Worm (Caenorhabditis elegans) whole organism, L2 larva: ENCODE data around the gene lys-6.

Source experiments
- R02D3.7 ChIP-seq: fragments of 150-350 bp; optimal IDR thresholded peaks from 2 replicates; lab custom pipeline; 2014; ENCODE audit warnings: missing biosample characterization, missing genetic modification characterization
- egl-27 ChIP-seq: sonication (generic microtip); optimal IDR thresholded peaks from 3 replicates; lab custom pipeline; 2017; ENCODE audit warnings: missing biosample characterization, missing genetic modification reagents, missing genetic modification characterization
- elt-1 ChIP-seq: fragments of 150-350 bp; optimal IDR thresholded peaks from 2 replicates; lab custom pipeline; 2014; ENCODE audit warnings: missing biosample characterization, missing genetic modification characterization
- fos-1 ChIP-seq: fragments of 150-350 bp; optimal IDR thresholded peaks from 2 replicates; lab custom pipeline; 2014; ENCODE audit warnings: missing biosample characterization, missing genetic modification characterization
- gmeb-1 ChIP-seq: fragments of 150-350 bp; optimal IDR thresholded peaks from 2 replicates; lab custom pipeline; 2014; ENCODE audit warnings: missing biosample characterization, missing genetic modification characterization
- nhr-11 ChIP-seq: fragments of 150-350 bp; optimal IDR thresholded peaks from 2 replicates; lab custom pipeline; 2014; ENCODE audit warnings: missing biosample characterization, missing genetic modification characterization
- nhr-12 ChIP-seq: fragments of 150-350 bp; optimal IDR thresholded peaks from 2 replicates; lab custom pipeline; 2014; ENCODE audit warnings: missing biosample characterization, missing genetic modification characterization
- nhr-25 ChIP-seq: fragments of 150-350 bp; sonication (generic microtip); optimal IDR thresholded peaks from 3 replicates; lab custom pipeline; 2014; ENCODE audit warnings: missing biosample characterization, missing genetic modification characterization
- nhr-6 ChIP-seq: fragments of 150-350 bp; optimal IDR thresholded peaks from 2 replicates; lab custom pipeline; 2014; ENCODE audit warnings: missing biosample characterization, missing genetic modification characterization
- nhr-77 ChIP-seq: fragments of 150-350 bp; optimal IDR thresholded peaks from 2 replicates; lab custom pipeline; 2014; ENCODE audit warnings: missing biosample characterization, missing genetic modification characterization
- unc-55 ChIP-seq: fragments of 150-350 bp; sonication (generic microtip); optimal IDR thresholded peaks from 3 replicates; lab custom pipeline; 2014; ENCODE audit warnings: missing biosample characterization, missing genetic modification reagents, missing genetic modification characterization
- unc-62 ChIP-seq: fragments of 150-350 bp; optimal IDR thresholded peaks from 2 replicates; lab custom pipeline; 2014; ENCODE audit warnings: missing biosample characterization, missing genetic modification reagents, missing genetic modification characterization
- zag-1 ChIP-seq: fragments of 150-350 bp; optimal IDR thresholded peaks from 2 replicates; lab custom pipeline; 2014; ENCODE audit warnings: missing biosample characterization, missing genetic modification characterization

- peak; percentile 7 for TF ChIP-seq nhr-6 (tag; lab: Kevin White, UChicago)
- TF ChIP-seq gmeb-1 (tag; lab: Kevin White, UChicago), result no peak
- no peak for TF ChIP-seq elt-1 (tag; lab: Kevin White, UChicago)
- no peak for TF ChIP-seq unc-55 (GFP tag; lab: Kevin White, UChicago)
- no peak for TF ChIP-seq nhr-11 (tag; lab: Kevin White, UChicago)
- TF ChIP-seq unc-62 (GFP tag; lab: Kevin White, UChicago), result no peak
- TF ChIP-seq nhr-25 (tag; lab: Kevin White, UChicago), result no peak
- no peak for TF ChIP-seq zag-1 (tag; lab: Kevin White, UChicago)
- no peak for TF ChIP-seq nhr-77
- TF ChIP-seq nhr-12 (tag; lab: Kevin White, UChicago), result no peak
- no peak for TF ChIP-seq egl-27
- no peak for TF ChIP-seq fos-1 (tag; lab: Kevin White, UChicago)
- TF ChIP-seq R02D3.7 (tag; lab: Kevin White, UChicago), result no peak
These were observed 19.2 kb upstream of the lys-6 start for ce11 chrIV:11646908-11647307.
